Fruit fly (Drosophila melanogaster) whole organism, prepupa: ENCODE results near the gene mRpS30.

Source experiments
- Blimp-1 ChIP-seq: fragments of 200-800 bp; sonication (Bioruptor generic); optimal IDR thresholded peaks from 3 replicates; lab custom pipeline; 2017; ENCODE audit warnings: missing biosample characterization, missing genetic modification characterization, mild to moderate bottlenecking, moderate library complexity, missing genetic modification reagents
- CG11902 ChIP-seq: fragments of 200-800 bp; sonication (Bioruptor generic); optimal IDR thresholded peaks from 3 replicates; lab custom pipeline; 2016; ENCODE audit warnings: missing biosample characterization, missing genetic modification characterization
- CG1621 ChIP-seq: fragments of 200-800 bp; sonication (Bioruptor generic); optimal IDR thresholded peaks from 3 replicates; lab custom pipeline; 2018; ENCODE audit warnings: missing biosample characterization, mild to moderate bottlenecking, missing genetic modification characterization
- CG16779 ChIP-seq: fragments of 200-800 bp; sonication (Bioruptor generic); optimal IDR thresholded peaks from 3 replicates; lab custom pipeline; 2017; ENCODE audit warnings: missing biosample characterization, mild to moderate bottlenecking, missing genetic modification characterization
- CG3032 ChIP-seq: fragments of 200-800 bp; optimal IDR thresholded peaks from 2 replicates; lab custom pipeline; 2019; ENCODE audit warnings: missing biosample characterization, mild to moderate bottlenecking, missing genetic modification characterization, moderate library complexity
- CG34406 ChIP-seq: fragments of 200-800 bp; sonication (Bioruptor generic); optimal IDR thresholded peaks from 3 replicates; lab custom pipeline; 2016; ENCODE audit warnings: missing biosample characterization, missing genetic modification characterization
- CG4318 ChIP-seq: fragments of 200-800 bp; sonication (Bioruptor generic); optimal IDR thresholded peaks from 3 replicates; lab custom pipeline; 2017; ENCODE audit warnings: missing biosample characterization, mild to moderate bottlenecking, missing genetic modification characterization
- CG6854 ChIP-seq: fragments of 200-800 bp; sonication (Bioruptor generic); optimal IDR thresholded peaks from 2 replicates; lab custom pipeline; 2017; ENCODE audit warnings: missing biosample characterization, mild to moderate bottlenecking, missing genetic modification characterization
- Gug ChIP-seq: fragments of 200-800 bp; sonication (Bioruptor generic); IDR thresholded peaks from 2 replicates; pipeline ENCODE4 v1.3.6; 2022; ENCODE audit warnings: missing biosample characterization, missing genetic modification characterization
- Hr4 ChIP-seq: fragments of 200-800 bp; sonication (Bioruptor generic); optimal IDR thresholded peaks from 3 replicates; lab custom pipeline; 2016; ENCODE audit warnings: missing biosample characterization, missing genetic modification characterization
- fd59A ChIP-seq: fragments of 200-800 bp; sonication (Bioruptor generic); optimal IDR thresholded peaks from 2 replicates; lab custom pipeline; 2017; ENCODE audit warnings: missing biosample characterization, mild to moderate bottlenecking, missing genetic modification characterization, missing genetic modification reagents
- fkh ChIP-seq: fragments of 200-800 bp; sonication (Bioruptor generic); optimal IDR thresholded peaks from 3 replicates; lab custom pipeline; 2017; ENCODE audit warnings: missing biosample characterization, mild to moderate bottlenecking, missing genetic modification characterization, moderate library complexity
- spab ChIP-seq: fragments of 200-800 bp; sonication (Bioruptor generic); optimal IDR thresholded peaks from 2 replicates; lab custom pipeline; 2017; ENCODE audit warnings: missing biosample characterization, mild to moderate bottlenecking, missing genetic modification characterization, missing genetic modification reagents

dm6 chrX:15786242-15786641, 395 bp downstream of the mRpS30 start:
- TF ChIP-seq CG4318 (GFP tag; lab: Kevin White, UChicago) (no peak), CG16779 (tag; lab: Kevin White, UChicago) (no peak), CG1621 (tag; lab: Kevin White, UChicago) (peak; percentile 11), spab (no peak), CG11902 (GFP tag; lab: Kevin White, UChicago) (no peak), Hr4 (no peak), fd59A (GFP tag; lab: Kevin White, UChicago) (no peak), CG34406 (GFP tag; lab: Kevin White, UChicago) (no peak), CG6854 (GFP tag; lab: Kevin White, UChicago) (no peak), Gug (GFP tag; lab: Robert Waterston, UW) (no peak), fkh (no peak), CG3032 (tag; lab: Kevin White, UChicago) (no peak), Blimp-1 (GFP tag; lab: Kevin White, UChicago) (no peak)
